Worm (Caenorhabditis elegans) whole organism, mixed stage, embryonic: ENCODE data around the gene C34D10.1.

ENCODE experiments used
- blmp-1 ChIP-seq: fragments of 150-350 bp; optimal IDR thresholded peaks from 2 replicates; lab custom pipeline; 2014; ENCODE audit warnings: missing biosample characterization, missing genetic modification characterization
- nhr-237 ChIP-seq: fragments of 150-350 bp; optimal IDR thresholded peaks from 2 replicates; lab custom pipeline; 2014; ENCODE audit warnings: missing biosample characterization, missing genetic modification characterization
- nhr-76 ChIP-seq: sonication (generic microtip); optimal IDR thresholded peaks from 2 replicates; lab custom pipeline; 2017; ENCODE audit warnings: missing biosample characterization, missing genetic modification characterization
- sem-2 ChIP-seq: fragments of 200-800 bp; sonication (Bioruptor generic); optimal IDR thresholded peaks from 2 replicates; lab custom pipeline; 2018; ENCODE audit warnings: mild to moderate bottlenecking, missing genetic modification characterization, missing compliant biosample characterization
- sptf-1 ChIP-seq: sonication (generic microtip); optimal IDR thresholded peaks from 2 replicates; lab custom pipeline; 2017; ENCODE audit warnings: mild to moderate bottlenecking, missing genetic modification characterization, moderate library complexity, missing compliant biosample characterization
- tbx-8 ChIP-seq: fragments of 200-800 bp; sonication (Bioruptor generic); optimal IDR thresholded peaks from 2 replicates; lab custom pipeline; 2018; ENCODE audit warnings: mild to moderate bottlenecking, missing genetic modification characterization, moderate library complexity, missing compliant biosample characterization
- unc-62 ChIP-seq: fragments of 150-350 bp; optimal IDR thresholded peaks from 2 replicates; lab custom pipeline; 2014; ENCODE audit warnings: missing biosample characterization, missing genetic modification reagents, missing genetic modification characterization
- ztf-11 ChIP-seq: fragments of 150-350 bp; optimal IDR thresholded peaks from 2 replicates; lab custom pipeline; 2014; ENCODE audit warnings: missing biosample characterization, missing genetic modification characterization

DNA sequence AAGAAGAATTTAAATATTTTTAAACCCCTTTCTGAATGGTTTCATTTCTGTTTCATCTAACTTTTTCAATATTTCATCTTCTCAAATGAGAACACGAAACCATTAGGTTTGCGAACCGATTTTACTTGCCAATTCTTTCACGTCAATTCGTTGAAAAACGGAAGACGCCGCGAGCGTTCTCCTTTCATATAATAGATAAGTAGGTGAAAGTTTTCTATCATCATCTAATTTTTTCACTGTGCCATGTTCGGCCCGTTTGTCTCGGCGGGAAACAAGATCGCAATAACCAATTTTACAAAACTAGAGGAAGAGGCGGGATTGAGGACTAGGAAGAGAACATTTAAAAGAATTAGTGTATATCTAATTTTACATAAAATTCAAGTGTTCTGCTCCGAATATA, 15.9 kb downstream of the C34D10.1 start, which contains the start of gene C18A11.4:
- TF ChIP-seq blmp-1 (tag; lab: Kevin White, UChicago) (no peak), nhr-76 (tag; lab: Kevin White, UChicago) (no peak), ztf-11 (tag; lab: Kevin White, UChicago) (no peak), nhr-237 (tag; lab: Kevin White, UChicago) (no peak), unc-62 (GFP tag; lab: Kevin White, UChicago) (no peak), sem-2 (GFP tag; lab: Kevin White, UChicago) (no peak), sptf-1 (tag; lab: Kevin White, UChicago) (no peak), tbx-8 (no peak)
